Worm (Caenorhabditis elegans): Measurements from ENCODE around the gene pah-1.

DNA sequence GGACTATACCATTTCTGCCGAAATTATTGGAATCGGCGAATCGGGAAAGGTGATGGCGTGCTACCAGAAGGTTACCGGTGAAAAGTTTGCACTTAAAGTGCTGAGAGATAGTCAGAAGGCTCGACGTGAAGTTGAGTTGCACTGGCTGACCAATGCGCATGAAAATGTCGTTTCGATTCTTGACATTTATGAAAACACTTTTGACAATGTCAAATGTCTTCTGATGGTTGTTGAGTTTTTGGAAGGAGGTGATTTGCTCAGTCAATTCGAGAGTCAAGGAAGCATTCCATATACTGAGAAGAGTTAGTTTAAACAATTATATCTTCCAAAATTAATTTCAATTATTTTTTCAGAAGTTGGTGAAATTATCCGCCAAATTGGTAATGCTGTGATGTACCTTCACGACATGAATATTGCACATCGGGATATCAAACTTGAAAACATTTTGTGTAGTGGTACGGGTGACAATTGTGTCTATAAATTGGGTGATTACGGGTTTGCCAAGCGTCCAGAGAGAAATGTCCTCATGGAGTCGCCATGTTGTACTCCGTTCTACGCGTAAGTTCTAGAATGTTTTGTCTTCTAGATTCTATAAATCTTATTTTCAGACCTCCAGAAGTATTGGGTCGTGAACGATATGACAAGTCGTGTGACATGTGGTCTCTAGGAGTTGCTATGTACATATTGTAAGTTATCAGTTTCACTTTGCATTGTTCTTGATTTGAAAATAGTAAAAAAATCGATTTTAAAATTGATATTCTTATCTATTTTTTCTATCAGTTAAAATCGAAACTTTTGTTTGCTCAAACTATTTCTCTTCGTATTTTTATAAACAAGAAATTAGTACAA, 21.1 kb downstream of the pah-1 start:
- TF ChIP-seq hlh-30 (tag; optimal IDR thresholded peaks at IDR 0.05; ENCODE audit: insufficient read depth) (no peak), fkh-10 (GFP tag; optimal IDR thresholded peaks at IDR 0.05) (no peak), fax-1 (tag; optimal IDR thresholded peaks at IDR 0.05) (no peak), lim-6 (tag; optimal IDR thresholded peaks at IDR 0.05) (no peak), rnt-1 (tag; optimal IDR thresholded peaks at IDR 0.05) (no peak), ref-2 (tag; optimal IDR thresholded peaks at IDR 0.05) (no peak), C08G9.2 (tag; optimal IDR thresholded peaks at IDR 0.05) (no peak), ama-1 (optimal IDR thresholded peaks at IDR 0.05) (no peak), ceh-19 (GFP tag; optimal IDR thresholded peaks at IDR 0.05) (no peak), pqm-1 (tag; optimal IDR thresholded peaks at IDR 0.05) (no peak), K09A11.1 (tag; optimal IDR thresholded peaks at IDR 0.05; ENCODE audit: insufficient read depth) (no peak), ets-4 (tag; optimal IDR thresholded peaks at IDR 0.05) (no peak), zip-5 (tag; optimal IDR thresholded peaks at IDR 0.05) (no peak), ceh-14 (tag; optimal IDR thresholded peaks at IDR 0.05) (no peak)
